Worm (Caenorhabditis elegans) whole organism, early embryonic: ENCODE measurements around the gene T26C12.2.

Source experiments
- B0310.2 ChIP-seq: sonication (generic microtip); optimal IDR thresholded peaks from 2 replicates; lab custom pipeline; 2016; ENCODE audit warnings: mild to moderate bottlenecking, missing genetic modification characterization, missing compliant biosample characterization
- F13C5.2 ChIP-seq: sonication (generic microtip); optimal IDR thresholded peaks from 2 replicates; lab custom pipeline; 2017; ENCODE audit warnings: mild to moderate bottlenecking, missing genetic modification characterization, inconsistent platforms, missing compliant biosample characterization
- aly-1 ChIP-seq: sonication (generic microtip); optimal IDR thresholded peaks from 2 replicates; lab custom pipeline; 2016; ENCODE audit warnings: missing genetic modification characterization, missing compliant biosample characterization
- ama-1 ChIP-seq: fragments of 150-350 bp; optimal IDR thresholded peaks from 2 replicates; lab custom pipeline; 2014
- ceh-13 ChIP-seq: fragments of 200-800 bp; sonication (Bioruptor generic); optimal IDR thresholded peaks from 2 replicates; lab custom pipeline; 2018; ENCODE audit warnings: mild to moderate bottlenecking, missing genetic modification characterization, missing compliant biosample characterization
- ceh-36 ChIP-seq: sonication (generic microtip); optimal IDR thresholded peaks from 2 replicates; lab custom pipeline; 2016; ENCODE audit warnings: missing genetic modification characterization, inconsistent platforms, missing compliant biosample characterization
- ets-7 ChIP-seq: sonication (generic microtip); optimal IDR thresholded peaks from 2 replicates; lab custom pipeline; 2016; ENCODE audit warnings: missing genotype, missing genetic modification characterization, missing compliant biosample characterization
- flt-1 ChIP-seq: fragments of 200-800 bp; sonication (Bioruptor generic); IDR thresholded peaks from 2 replicates; pipeline ENCODE4 v1.3.6; 2022; ENCODE audit warnings: missing genetic modification characterization, missing compliant biosample characterization
- hmbx-1 ChIP-seq: sonication (generic microtip); optimal IDR thresholded peaks from 2 replicates; lab custom pipeline; 2016; ENCODE audit warnings: mild to moderate bottlenecking, missing genetic modification characterization, missing compliant biosample characterization
- hmg-4 ChIP-seq: fragments of 200-800 bp; sonication (Bioruptor generic); optimal IDR thresholded peaks from 2 replicates; lab custom pipeline; 2018; ENCODE audit warnings: mild to moderate bottlenecking, missing genetic modification characterization, missing compliant biosample characterization
- hnd-1 ChIP-seq: sonication (generic microtip); optimal IDR thresholded peaks from 2 replicates; lab custom pipeline; 2016; ENCODE audit warnings: missing genetic modification characterization, missing compliant biosample characterization
- pes-1 ChIP-seq: fragments of 200-800 bp; sonication (Bioruptor generic); IDR thresholded peaks from 2 replicates; pipeline ENCODE4 v1.3.6; 2022; ENCODE audit warnings: missing genetic modification reagents, missing genetic modification characterization, missing compliant biosample characterization
- scrt-1 ChIP-seq: fragments of 200-800 bp; sonication (Bioruptor generic); IDR thresholded peaks from 2 replicates; pipeline ENCODE4 v1.3.6; 2022; ENCODE audit warnings: missing genetic modification characterization, missing compliant biosample characterization
- sea-1 ChIP-seq: fragments of 200-800 bp; sonication (Bioruptor generic); conservative IDR thresholded peaks from 2 replicates; pipeline ENCODE4 v1.3.6; 2022; ENCODE audit warnings: missing genetic modification characterization, missing compliant biosample characterization
- tbx-11 ChIP-seq: fragments of 200-800 bp; sonication (Bioruptor generic); IDR thresholded peaks from 2 replicates; pipeline ENCODE4 v1.3.6; 2022; ENCODE audit warnings: missing genetic modification characterization, missing compliant biosample characterization
- tbx-37 ChIP-seq: fragments of 200-800 bp; sonication (Bioruptor generic); conservative IDR thresholded peaks from 2 replicates; pipeline ENCODE4 v1.3.6; 2022; ENCODE audit warnings: missing genetic modification reagents, missing genetic modification characterization, missing compliant biosample characterization
- tra-4 ChIP-seq: sonication (generic microtip); optimal IDR thresholded peaks from 2 replicates; lab custom pipeline; 2017; ENCODE audit warnings: missing genetic modification characterization, missing compliant biosample characterization

The T26C12.2 gene

ce11 chrIV:3260216-3260615 lies 5.3 kb downstream of the T26C12.2 start:
- no peak for TF ChIP-seq scrt-1 (GFP tag; lab: Robert Waterston, UW)
- TF ChIP-seq flt-1 (GFP tag; lab: Robert Waterston, UW): no peak
- no peak for TF ChIP-seq ets-7 (tag; lab: Kevin White, UChicago)
- no peak for TF ChIP-seq ama-1
- no peak for TF ChIP-seq tra-4 (tag; lab: Kevin White, UChicago)
- TF ChIP-seq sea-1: no peak
- TF ChIP-seq ceh-36 (tag; lab: Kevin White, UChicago): no peak
- no peak for TF ChIP-seq B0310.2 (tag; lab: Kevin White, UChicago)
- TF ChIP-seq hmbx-1: no peak
- TF ChIP-seq aly-1: no peak
- TF ChIP-seq pes-1 (GFP tag; lab: Robert Waterston, UW): no peak
- no peak for TF ChIP-seq hmg-4 (GFP tag; lab: Kevin White, UChicago)

- TF ChIP-seq ets-7 (tag; lab: Kevin White, UChicago) (no peak), ama-1 (no peak), ceh-36 (tag; lab: Kevin White, UChicago) (no peak), B0310.2 (tag; lab: Kevin White, UChicago) (no peak), tbx-11 (GFP tag; lab: Robert Waterston, UW) (no peak), flt-1 (GFP tag; lab: Robert Waterston, UW) (no peak), sea-1 (no peak), tbx-37 (no peak), scrt-1 (GFP tag; lab: Robert Waterston, UW) (no peak), hmbx-1 (no peak), hnd-1 (tag; lab: Kevin White, UChicago) (no peak), hmg-4 (GFP tag; lab: Kevin White, UChicago) (no peak), F13C5.2 (no peak), tra-4 (tag; lab: Kevin White, UChicago) (no peak), aly-1 (no peak), ceh-13 (GFP tag; lab: Kevin White, UChicago) (no peak), pes-1 (GFP tag; lab: Robert Waterston, UW) (no peak)
These were observed 7.0 kb downstream of the T26C12.2 start, which contains the start of gene T26C12.1 for ce11 chrIV:3258528-3258927. TSS of gene T26C12.1 (plus strand) at chrIV:3258910.

- TF ChIP-seq tra-4 (tag; lab: Kevin White, UChicago) (no peak), flt-1 (GFP tag; lab: Robert Waterston, UW) (no peak), pes-1 (GFP tag; lab: Robert Waterston, UW) (no peak), B0310.2 (tag; lab: Kevin White, UChicago) (no peak), ceh-36 (tag; lab: Kevin White, UChicago) (no peak), ama-1 (no peak), ceh-13 (GFP tag; lab: Kevin White, UChicago) (no peak), hmbx-1 (no peak), tbx-37 (no peak)
These were observed 8.7 kb downstream of the T26C12.2 start for ce11 chrIV:3256866-3257265.

ce11 chrIV:3254443-3254842 lies 11.1 kb downstream of the T26C12.2 start, which contains the start of gene dmd-9:
TSS of gene dmd-9 (minus strand) at chrIV:3254543.
- no peak for TF ChIP-seq pes-1 (GFP tag; lab: Robert Waterston, UW)
- no peak for TF ChIP-seq F13C5.2
- no peak for TF ChIP-seq tra-4 (tag; lab: Kevin White, UChicago)
- TF ChIP-seq ets-7 (tag; lab: Kevin White, UChicago): no peak
- TF ChIP-seq scrt-1 (GFP tag; lab: Robert Waterston, UW): no peak
- TF ChIP-seq ceh-36 (tag; lab: Kevin White, UChicago): no peak
- no peak for TF ChIP-seq hmg-4 (GFP tag; lab: Kevin White, UChicago)
- TF ChIP-seq tbx-11 (GFP tag; lab: Robert Waterston, UW): no peak
- no peak for TF ChIP-seq hmbx-1

- TF ChIP-seq hmg-4 (GFP tag; lab: Kevin White, UChicago) (no peak), tbx-11 (GFP tag; lab: Robert Waterston, UW) (no peak), flt-1 (GFP tag; lab: Robert Waterston, UW) (no peak)
These were observed 13.5 kb downstream of the T26C12.2 start for ce11 chrIV:3252047-3252446.

ce11 chrIV:3251551-3251950 lies 14.0 kb downstream of the T26C12.2 start:
- no peak for TF ChIP-seq flt-1 (GFP tag; lab: Robert Waterston, UW)
- TF ChIP-seq ama-1: no peak
- TF ChIP-seq hmbx-1: no peak
- TF ChIP-seq hnd-1 (tag; lab: Kevin White, UChicago): no peak
- TF ChIP-seq pes-1 (GFP tag; lab: Robert Waterston, UW): no peak
- TF ChIP-seq B0310.2 (tag; lab: Kevin White, UChicago): no peak
- no peak for TF ChIP-seq hmg-4 (GFP tag; lab: Kevin White, UChicago)
- no peak for TF ChIP-seq tra-4 (tag; lab: Kevin White, UChicago)
- TF ChIP-seq tbx-37: no peak
- no peak for TF ChIP-seq F13C5.2
- TF ChIP-seq ceh-36 (tag; lab: Kevin White, UChicago): no peak
- no peak for TF ChIP-seq ets-7 (tag; lab: Kevin White, UChicago)
- no peak for TF ChIP-seq aly-1

ce11 chrIV:3250020-3250419 lies 15.5 kb downstream of the T26C12.2 start:
- TF ChIP-seq tra-4 (tag; lab: Kevin White, UChicago): no peak
- no peak for TF ChIP-seq ets-7 (tag; lab: Kevin White, UChicago)
- TF ChIP-seq ceh-36 (tag; lab: Kevin White, UChicago): no peak
- no peak for TF ChIP-seq tbx-11 (GFP tag; lab: Robert Waterston, UW)
- no peak for TF ChIP-seq hmbx-1
- TF ChIP-seq B0310.2 (tag; lab: Kevin White, UChicago): no peak
- TF ChIP-seq F13C5.2: no peak
- no peak for TF ChIP-seq ama-1
- no peak for TF ChIP-seq scrt-1 (GFP tag; lab: Robert Waterston, UW)
- TF ChIP-seq ceh-13 (GFP tag; lab: Kevin White, UChicago): no peak
- TF ChIP-seq aly-1: no peak

ce11 chrIV:3246873-3247272 lies 18.7 kb downstream of the T26C12.2 start:
- no peak for TF ChIP-seq tra-4 (tag; lab: Kevin White, UChicago)
- no peak for TF ChIP-seq aly-1
- no peak for TF ChIP-seq sea-1
- TF ChIP-seq tbx-37: no peak
- TF ChIP-seq B0310.2 (tag; lab: Kevin White, UChicago): no peak
- no peak for TF ChIP-seq flt-1 (GFP tag; lab: Robert Waterston, UW)
- no peak for TF ChIP-seq tbx-11 (GFP tag; lab: Robert Waterston, UW)
